Worm (Caenorhabditis elegans) whole organism, L4 larva: Measurements from ENCODE around the gene txt-11.

ENCODE experiments used
- R02D3.7 ChIP-seq: fragments of 150-350 bp; sonication (generic microtip); optimal IDR thresholded peaks from 3 replicates; lab custom pipeline; 2014; ENCODE audit warnings: missing biosample characterization, missing genetic modification characterization
- Y48G9A.11 ChIP-seq: fragments of 200-800 bp; sonication (Bioruptor generic); IDR thresholded peaks from 2 replicates; pipeline ENCODE4 v1.3.6; 2022; ENCODE audit warnings: missing genetic modification reagents, missing genetic modification characterization, missing compliant biosample characterization
- ama-1 ChIP-seq: fragments of 150-350 bp; optimal IDR thresholded peaks from 2 replicates; lab custom pipeline; 2014; ENCODE audit warnings: inconsistent platforms, mixed read lengths
- ceh-32 ChIP-seq: sonication (generic microtip); optimal IDR thresholded peaks from 2 replicates; lab custom pipeline; 2016; ENCODE audit warnings: mild to moderate bottlenecking, missing genetic modification characterization, missing compliant biosample characterization; ENCODE audit not compliant: poor library complexity
- duxl-1 ChIP-seq: sonication (generic microtip); optimal IDR thresholded peaks from 2 replicates; lab custom pipeline; 2016; ENCODE audit warnings: mild to moderate bottlenecking, missing genetic modification characterization, moderate library complexity, missing compliant biosample characterization; ENCODE audit not compliant: poor library complexity
- egl-27 ChIP-seq: sonication (generic microtip); optimal IDR thresholded peaks from 3 replicates; lab custom pipeline; 2017; ENCODE audit warnings: missing biosample characterization, missing genetic modification reagents, missing genetic modification characterization
- lin-13 ChIP-seq: fragments of 150-350 bp; optimal IDR thresholded peaks from 2 replicates; lab custom pipeline; 2014; ENCODE audit warnings: missing biosample characterization, missing genetic modification reagents, missing genetic modification characterization
- lin-38 ChIP-seq: fragments of 200-800 bp; sonication (Bioruptor generic); IDR thresholded peaks from 2 replicates; pipeline ENCODE4 v1.3.6; 2022; ENCODE audit warnings: missing genetic modification reagents, missing genetic modification characterization, missing compliant biosample characterization
- lsy-2 ChIP-seq, 2 experiments: fragments of 150-350 bp in 1 of 2; sonication (generic microtip) in 1 of 2; optimal IDR thresholded peaks; 2 replicates each; lab custom pipeline; 2014 to 2017; ENCODE audit warnings: missing biosample characterization in 2 of 2, missing genetic modification characterization in 2 of 2
- mdt-29 ChIP-seq: fragments of 200-800 bp; sonication (Bioruptor generic); IDR thresholded peaks from 2 replicates; pipeline ENCODE4 v1.3.6; 2022; ENCODE audit warnings: missing genetic modification reagents, missing genetic modification characterization, missing compliant biosample characterization
- nhr-28 ChIP-seq: fragments of 150-350 bp; optimal IDR thresholded peaks from 2 replicates; lab custom pipeline; 2014; ENCODE audit warnings: missing biosample characterization, missing genetic modification characterization
- nhr-42 ChIP-seq: fragments of 200-800 bp; sonication (Bioruptor generic); IDR thresholded peaks from 2 replicates; pipeline ENCODE4 v1.3.6; 2022; ENCODE audit warnings: missing genetic modification characterization, missing compliant biosample characterization
- pha-4 ChIP-seq, 2 experiments: fragments of 150-350 bp in 1 of 2; fragments of 200-800 bp in 1 of 2; sonication (Bioruptor generic) in 1 of 2; IDR thresholded peaks in 1 of 2; optimal IDR thresholded peaks in 1 of 2; 2 replicates each; pipeline versions ENCODE4 v1.3.6 to Lab custom; 2014 to 2022; ENCODE audit warnings: missing genetic modification characterization in 2 of 2, missing genetic modification reagents in 2 of 2, missing biosample characterization in 1 of 2, missing compliant biosample characterization in 1 of 2
- skn-1 ChIP-seq: fragments of 150-350 bp; optimal IDR thresholded peaks from 2 replicates; lab custom pipeline; 2014; ENCODE audit warnings: missing biosample characterization, missing genetic modification characterization

DNA sequence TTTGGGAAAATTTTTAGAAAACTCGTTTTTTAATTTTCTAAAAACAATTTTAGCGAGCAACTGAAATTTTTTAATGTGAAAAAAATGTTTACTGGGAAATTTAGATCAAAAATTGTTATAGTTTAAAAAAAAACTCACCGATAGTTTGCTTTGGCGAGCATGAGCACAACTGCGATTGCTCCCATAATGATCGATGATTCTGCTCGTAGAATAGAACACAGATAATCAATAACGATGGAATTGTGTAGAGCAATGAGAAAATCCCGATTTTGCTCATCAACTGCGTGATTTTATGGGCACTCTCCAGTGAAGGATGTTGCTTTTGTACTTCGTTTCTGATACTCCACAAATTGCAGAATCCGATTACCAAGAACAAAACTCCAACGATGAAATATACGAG, 29.5 kb downstream of the txt-11 start:
- TF ChIP-seq lin-13 (no peak), Y48G9A.11 (GFP tag; lab: Robert Waterston, UW) (no peak), lin-38 (GFP tag; lab: Robert Waterston, UW) (no peak), ama-1 (lab: Kevin White, UChicago) (no peak), nhr-28 (no peak), ceh-32 (tag; lab: Kevin White, UChicago) (no peak), lsy-2 (tag; optimal IDR thresholded peaks at IDR 0.05; lab: Kevin White, UChicago) (no peak), egl-27 (tag; lab: Kevin White, UChicago) (no peak), nhr-42 (GFP tag; lab: Robert Waterston, UW) (no peak), R02D3.7 (no peak), duxl-1 (no peak), pha-4 (GFP tag; IDR thresholded peaks at IDR 0.05; lab: Robert Waterston, UW) (no peak), pha-4 (tag; optimal IDR thresholded peaks at IDR 0.05; lab: Kevin White, UChicago) (no peak), skn-1 (no peak), mdt-29 (GFP tag; lab: Robert Waterston, UW) (no peak)
